Fruit fly (Drosophila melanogaster) whole organism: Measurements from ENCODE around the gene Ced-12.

Source experiments
- CG8478 ChIP-seq: fragments of >200 bp; optimal IDR thresholded peaks from 2 replicates; lab custom pipeline; 2018; ENCODE audit warnings: inconsistent platforms
- Dll ChIP-seq: fragments of >200 bp; optimal IDR thresholded peaks from 2 replicates; lab custom pipeline; 2017
- EcR ChIP-seq, 2 experiments: fragments of >200 bp; optimal IDR thresholded peaks; 2 replicates each; lab custom pipeline; 2017; ENCODE audit warnings: missing biosample characterization in 2 of 2, missing genetic modification characterization in 2 of 2, missing genetic modification reagents in 2 of 2
- pan ChIP-seq: fragments of >200 bp; optimal IDR thresholded peaks from 2 replicates; lab custom pipeline; 2017
- psq ChIP-seq: fragments of >200 bp; optimal IDR thresholded peaks from 2 replicates; lab custom pipeline; 2017
- usp ChIP-seq: fragments of >200 bp; optimal IDR thresholded peaks from 2 replicates; lab custom pipeline; 2017; ENCODE audit warnings: missing biosample characterization, missing genetic modification characterization, mixed read lengths

Gene Ced-12

dm6 chr2L:12097698-12098097 lies at the start of gene Ced-12:
Gene Ced-12 (plus strand): TSS chr2L:12097838.
- TF ChIP-seq pan (no peak), Dll (no peak), usp (GFP tag; lab: Kevin White, UChicago) (no peak), psq (lab: Kevin White, UChicago) (no peak), EcR (GFP tag; optimal IDR thresholded peaks at IDR 0.05; lab: Kevin White, UChicago) (no peak), CG8478 (no peak)

dm6 chr2L:12048723-12049122 lies 48.9 kb upstream of the Ced-12 start, which contains the start of gene Plzf:
Gene Plzf (minus strand): TSS chr2L:12048918.
- no peak for TF ChIP-seq pan
- no peak for TF ChIP-seq usp (GFP tag; lab: Kevin White, UChicago)
- TF ChIP-seq CG8478: no peak
- TF ChIP-seq EcR (GFP tag; optimal IDR thresholded peaks at IDR 0.05; lab: Kevin White, UChicago): no peak
- no peak for TF ChIP-seq psq (lab: Kevin White, UChicago)

dm6 chr2L:12049133-12049532 lies 48.5 kb upstream of the Ced-12 start, which contains the start of gene PLCXD:
Gene PLCXD (plus strand): TSS chr2L:12049418.
- TF ChIP-seq EcR (GFP tag; optimal IDR thresholded peaks at IDR 0.05; lab: Kevin White, UChicago) (no peak), usp (GFP tag; lab: Kevin White, UChicago) (no peak), Dll (no peak), psq (lab: Kevin White, UChicago) (no peak)

- no peak for TF ChIP-seq EcR (GFP tag; optimal IDR thresholded peaks at IDR 0.05; lab: Kevin White, UChicago)
- TF ChIP-seq CG8478: no peak
- no peak for TF ChIP-seq pan
These were observed 44.3 kb upstream of the Ced-12 start for dm6 chr2L:12053365-12053764.

dm6 chr2L:12055837-12056388 lies 41.7 kb upstream of the Ced-12 start, which contains the start of the genes JhI-21, RpL7-like and CG34164:
Gene JhI-21 (minus strand): TSS chr2L:12056042.
Gene RpL7-like (plus strand): TSS chr2L:12056326.
Gene CG34164 (plus strand): TSS chr2L:12056348.
- TF ChIP-seq pan (no peak), CG8478 (no peak), EcR (GFP tag; optimal IDR thresholded peaks at IDR 0.05; lab: Kevin White, UChicago) (no peak), Dll (no peak), usp (GFP tag; lab: Kevin White, UChicago) (no peak), psq (lab: Kevin White, UChicago) (no peak)

dm6 chr2L:12063035-12063434 lies 34.6 kb upstream of the Ced-12 start, which contains the start of gene Rab3-GAP:
Gene Rab3-GAP (minus strand): TSS chr2L:12063184.
- TF ChIP-seq usp (GFP tag; lab: Kevin White, UChicago): no peak
- TF ChIP-seq EcR (GFP tag; optimal IDR thresholded peaks at IDR 0.05; lab: Kevin White, UChicago): no peak
- no peak for TF ChIP-seq Dll
- TF ChIP-seq CG8478: no peak
- TF ChIP-seq psq (lab: Kevin White, UChicago): no peak
- TF ChIP-seq pan: no peak

- TF ChIP-seq pan: no peak
- TF ChIP-seq EcR (GFP tag; optimal IDR thresholded peaks at IDR 0.05; lab: Kevin White, UChicago): no peak
- no peak for TF ChIP-seq Dll
- TF ChIP-seq usp (GFP tag; lab: Kevin White, UChicago): no peak
- TF ChIP-seq CG8478: no peak
- no peak for TF ChIP-seq psq (lab: Kevin White, UChicago)
These were observed 31.8 kb upstream of the Ced-12 start for dm6 chr2L:12065683-12066386.

dm6 chr2L:12066617-12067251 lies 30.9 kb upstream of the Ced-12 start, which contains the start of gene firl:
Gene firl (minus strand): TSS chr2L:12066775.
- TF ChIP-seq pan (no peak), CG8478 (no peak), psq (lab: Kevin White, UChicago) (no peak), EcR (GFP tag; optimal IDR thresholded peaks at IDR 0.05; lab: Kevin White, UChicago) (no peak), Dll (no peak), usp (GFP tag; lab: Kevin White, UChicago) (no peak)

dm6 chr2L:12075850-12076249 lies 21.8 kb upstream of the Ced-12 start, which contains the start of gene CG14947:
Gene CG14947 (plus strand): TSS chr2L:12076100.
- TF ChIP-seq Dll (no peak), psq (lab: Kevin White, UChicago) (no peak)

dm6 chr2L:12078123-12078658 lies 19.4 kb upstream of the Ced-12 start:
- no peak for TF ChIP-seq pan
- TF ChIP-seq CG8478: no peak
- no peak for TF ChIP-seq Dll
- no peak for TF ChIP-seq usp (GFP tag; lab: Kevin White, UChicago)
- no peak for TF ChIP-seq psq (lab: Kevin White, UChicago)
- no peak for TF ChIP-seq EcR (GFP tag; optimal IDR thresholded peaks at IDR 0.05; lab: Kevin White, UChicago)

- no peak for TF ChIP-seq psq (lab: Kevin White, UChicago)
These were observed 18.9 kb upstream of the Ced-12 start for dm6 chr2L:12078695-12079094.

dm6 chr2L:12079827-12080381 lies 17.7 kb upstream of the Ced-12 start:
- TF ChIP-seq Dll: no peak
